Worm (Caenorhabditis elegans) whole organism, L4/young adult: ENCODE data around the gene fcmt-1.

Source experiments
- dao-5 ChIP-seq: sonication (generic microtip); optimal IDR thresholded peaks from 2 replicates; lab custom pipeline; 2016; ENCODE audit warnings: missing genotype, missing genetic modification characterization, moderate library complexity, missing compliant biosample characterization
- him-1 ChIP-seq: sonication (generic microtip); optimal IDR thresholded peaks from 2 replicates; lab custom pipeline; 2016; ENCODE audit warnings: missing genotype, missing genetic modification reagents, missing genetic modification characterization, missing compliant biosample characterization

DNA sequence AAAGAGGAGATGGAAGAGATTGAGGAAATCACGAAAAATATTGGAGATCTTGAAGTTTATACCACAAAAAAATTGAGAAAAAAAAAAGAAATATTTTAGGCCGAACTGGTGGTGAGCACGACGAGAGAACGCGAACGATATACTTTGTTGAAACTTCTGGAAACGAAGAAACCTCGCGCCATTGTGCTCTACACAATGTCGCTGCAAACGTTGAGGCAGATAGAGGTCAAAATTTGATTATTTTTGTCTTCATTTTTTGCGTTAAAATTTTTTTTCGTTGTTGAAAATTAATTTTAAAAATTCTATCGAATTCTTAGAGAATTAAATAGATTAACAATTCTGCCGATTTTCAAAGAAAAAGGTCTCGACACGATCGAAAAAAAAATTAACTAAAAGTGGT, 8.7 kb downstream of the fcmt-1 start:
- TF ChIP-seq him-1 (tag; lab: Kevin White, UChicago) (no peak), dao-5 (no peak)
